Fruit fly (Drosophila melanogaster) whole organism, pupa: ENCODE data around the gene Psn.

Experiments
- CG15710 ChIP-seq: fragments of 200-800 bp; sonication (Bioruptor generic); optimal IDR thresholded peaks from 2 replicates; lab custom pipeline; 2018; ENCODE audit warnings: missing biosample characterization, mild to moderate bottlenecking, missing genetic modification characterization, moderate library complexity
- CG17806 ChIP-seq: fragments of 200-800 bp; sonication (Bioruptor generic); optimal IDR thresholded peaks from 2 replicates; lab custom pipeline; 2018; ENCODE audit warnings: missing biosample characterization, mild to moderate bottlenecking, missing genetic modification characterization, moderate library complexity
- CG34367 ChIP-seq: fragments of 200-800 bp; sonication (Bioruptor generic); optimal IDR thresholded peaks from 2 replicates; lab custom pipeline; 2018; ENCODE audit warnings: missing biosample characterization, mild to moderate bottlenecking, missing genetic modification characterization
- CG9948 ChIP-seq: fragments of 200-800 bp; sonication (Bioruptor generic); optimal IDR thresholded peaks from 2 replicates; lab custom pipeline; 2018; ENCODE audit warnings: missing biosample characterization, mild to moderate bottlenecking, missing genetic modification characterization, moderate library complexity
- D1 ChIP-seq: fragments of 200-800 bp; sonication (Bioruptor generic); optimal IDR thresholded peaks from 2 replicates; lab custom pipeline; 2018; ENCODE audit warnings: missing biosample characterization, mild to moderate bottlenecking, missing genetic modification characterization, moderate library complexity
- Snoo ChIP-seq: fragments of 200-800 bp; sonication (Bioruptor generic); optimal IDR thresholded peaks from 3 replicates; lab custom pipeline; 2017; ENCODE audit warnings: missing biosample characterization, mild to moderate bottlenecking, missing genetic modification characterization, inconsistent platforms
- fd96Ca ChIP-seq: fragments of 200-800 bp; sonication (Bioruptor generic); IDR thresholded peaks from 3 replicates; pipeline ENCODE4 v1.3.6; 2022; ENCODE audit warnings: missing biosample characterization, missing genetic modification characterization
- rn ChIP-seq: fragments of 200-800 bp; sonication (Bioruptor generic); IDR thresholded peaks from 2 replicates; pipeline ENCODE4 v1.3.6; 2022; ENCODE audit warnings: missing biosample characterization, missing genetic modification characterization

- no peak for TF ChIP-seq fd96Ca
- TF ChIP-seq CG17806 = no peak
- TF ChIP-seq CG9948 (tag; lab: Kevin White, UChicago) = no peak
- no peak for TF ChIP-seq D1 (tag; lab: Kevin White, UChicago)
- TF ChIP-seq rn = no peak
- TF ChIP-seq CG15710 (tag; lab: Kevin White, UChicago) = no peak
- TF ChIP-seq Snoo (tag; lab: Kevin White, UChicago) = no peak
- TF ChIP-seq CG34367 (tag; lab: Kevin White, UChicago) = no peak
Measured at dm6 chr3L:20431619-20432018, 649 bp upstream of the Psn start.
